Worm (Caenorhabditis elegans): ENCODE measurements around the gene chil-12.

- TF ChIP-seq pha-4 (tag; optimal IDR thresholded peaks at IDR 0.05) (no peak), mep-1 (tag; optimal IDR thresholded peaks at IDR 0.05) (no peak), snpc-4 (tag; optimal IDR thresholded peaks at IDR 0.05) (no peak), unc-62 (GFP tag; optimal IDR thresholded peaks at IDR 0.05) (no peak), unc-39 (tag; optimal IDR thresholded peaks at IDR 0.05) (no peak)
Observed at ce11 chrV:15225650-15226049, 15.7 kb upstream of the chil-12 start, which contains the start of gene srw-14.
